Worm (Caenorhabditis elegans) whole organism, late embryonic: ENCODE results near the gene myrf-2.
A peak's percentile ranks its signal among the peaks of the same experiment; 100 is the strongest.

Experiments used
- K02D7.2 ChIP-seq: sonication (generic microtip); optimal IDR thresholded peaks from 2 replicates; lab custom pipeline; 2017; ENCODE audit warnings: mild to moderate bottlenecking, missing genetic modification characterization, missing compliant biosample characterization
- K09A11.1 ChIP-seq: sonication (generic microtip); optimal IDR thresholded peaks from 2 replicates; lab custom pipeline; 2017; ENCODE audit warnings: antibody characterized with exemption, mild to moderate bottlenecking, missing genetic modification characterization, missing compliant biosample characterization; ENCODE audit not compliant: insufficient read depth
- Y22D7AL.16 ChIP-seq: sonication (generic microtip); optimal IDR thresholded peaks from 2 replicates; lab custom pipeline; 2016; ENCODE audit warnings: missing genetic modification characterization, missing compliant biosample characterization
- ceh-14 ChIP-seq: sonication (generic microtip); optimal IDR thresholded peaks from 2 replicates; lab custom pipeline; 2016; ENCODE audit warnings: missing genotype, missing genetic modification characterization, missing compliant biosample characterization
- ceh-18 ChIP-seq: sonication (generic microtip); optimal IDR thresholded peaks from 2 replicates; lab custom pipeline; 2016; ENCODE audit warnings: missing genetic modification characterization, missing compliant biosample characterization
- ceh-19 ChIP-seq: fragments of 200-800 bp; sonication (Bioruptor generic); optimal IDR thresholded peaks from 2 replicates; lab custom pipeline; 2018; ENCODE audit warnings: mild to moderate bottlenecking, missing genetic modification characterization, missing compliant biosample characterization
- ceh-2 ChIP-seq: sonication (generic microtip); optimal IDR thresholded peaks from 2 replicates; lab custom pipeline; 2016; ENCODE audit warnings: missing genotype, missing genetic modification characterization, missing compliant biosample characterization
- ceh-22 ChIP-seq: sonication (generic microtip); optimal IDR thresholded peaks from 2 replicates; lab custom pipeline; 2017; ENCODE audit warnings: missing biosample characterization, missing genetic modification characterization
- ceh-34 ChIP-seq: sonication (generic microtip); optimal IDR thresholded peaks from 2 replicates; lab custom pipeline; 2016; ENCODE audit warnings: mild to moderate bottlenecking, missing genetic modification characterization, missing compliant biosample characterization
- ceh-6 ChIP-seq: fragments of 200-800 bp; sonication (Bioruptor generic); optimal IDR thresholded peaks from 2 replicates; lab custom pipeline; 2018; ENCODE audit warnings: mild to moderate bottlenecking, missing genetic modification characterization, missing compliant biosample characterization
- che-1 ChIP-seq: sonication (generic microtip); optimal IDR thresholded peaks from 2 replicates; lab custom pipeline; 2016; ENCODE audit warnings: mild to moderate bottlenecking, missing genetic modification characterization, missing compliant biosample characterization
- dmd-4 ChIP-seq: sonication (generic microtip); optimal IDR thresholded peaks from 2 replicates; lab custom pipeline; 2016; ENCODE audit warnings: borderline replicate concordance, missing genetic modification characterization, missing compliant biosample characterization
- dve-1 ChIP-seq: sonication (generic microtip); optimal IDR thresholded peaks from 2 replicates; lab custom pipeline; 2017; ENCODE audit warnings: antibody characterized with exemption, mild to moderate bottlenecking, missing genetic modification characterization, missing compliant biosample characterization
- eyg-1 ChIP-seq: sonication (generic microtip); optimal IDR thresholded peaks from 2 replicates; lab custom pipeline; 2016; ENCODE audit warnings: missing genotype, missing genetic modification characterization, missing compliant biosample characterization
- fax-1 ChIP-seq: sonication (generic microtip); optimal IDR thresholded peaks from 2 replicates; lab custom pipeline; 2016; ENCODE audit warnings: missing genotype, missing genetic modification characterization, missing compliant biosample characterization
- fkh-10 ChIP-seq: fragments of 150-350 bp; optimal IDR thresholded peaks from 2 replicates; lab custom pipeline; 2014; ENCODE audit warnings: missing biosample characterization, missing genetic modification reagents, missing genetic modification characterization
- fkh-6 ChIP-seq: sonication (generic microtip); optimal IDR thresholded peaks from 2 replicates; lab custom pipeline; 2016; ENCODE audit warnings: missing genetic modification characterization, missing compliant biosample characterization
- hlh-13 ChIP-seq: fragments of 200-800 bp; sonication (Bioruptor generic); optimal IDR thresholded peaks from 2 replicates; lab custom pipeline; 2018; ENCODE audit warnings: mild to moderate bottlenecking, missing genetic modification characterization, missing compliant biosample characterization
- hlh-15 ChIP-seq: sonication (generic microtip); optimal IDR thresholded peaks from 2 replicates; lab custom pipeline; 2016; ENCODE audit warnings: missing genetic modification characterization, missing compliant biosample characterization
- hlh-8 ChIP-seq: sonication (generic microtip); optimal IDR thresholded peaks from 2 replicates; lab custom pipeline; 2016; ENCODE audit warnings: missing genotype, missing genetic modification characterization, missing compliant biosample characterization
- lin-11 ChIP-seq: fragments of 200-800 bp; sonication (Bioruptor generic); optimal IDR thresholded peaks from 2 replicates; lab custom pipeline; 2018; ENCODE audit warnings: mild to moderate bottlenecking, missing genetic modification characterization, missing compliant biosample characterization
- madf-2 ChIP-seq: sonication (generic microtip); optimal IDR thresholded peaks from 2 replicates; lab custom pipeline; 2017; ENCODE audit warnings: missing genetic modification characterization, missing compliant biosample characterization
- nhr-11 ChIP-seq: fragments of 150-350 bp; optimal IDR thresholded peaks from 2 replicates; lab custom pipeline; 2014; ENCODE audit warnings: missing biosample characterization, missing genetic modification characterization
- pag-3 ChIP-seq: sonication (generic microtip); optimal IDR thresholded peaks from 2 replicates; lab custom pipeline; 2016; ENCODE audit warnings: missing compliant biosample characterization, missing genetic modification characterization, borderline replicate concordance
- pat-9 ChIP-seq: fragments of 200-800 bp; sonication (Bioruptor generic); optimal IDR thresholded peaks from 2 replicates; lab custom pipeline; 2018; ENCODE audit warnings: mild to moderate bottlenecking, missing genetic modification characterization, moderate library complexity, missing compliant biosample characterization
- pha-2 ChIP-seq: sonication (generic microtip); optimal IDR thresholded peaks from 2 replicates; lab custom pipeline; 2017; ENCODE audit warnings: mild to moderate bottlenecking, missing genetic modification characterization, missing compliant biosample characterization
- pqm-1 ChIP-seq: sonication (generic microtip); optimal IDR thresholded peaks from 2 replicates; lab custom pipeline; 2016; ENCODE audit warnings: missing genetic modification characterization, missing compliant biosample characterization
- ref-2 ChIP-seq: sonication (generic microtip); optimal IDR thresholded peaks from 2 replicates; lab custom pipeline; 2016; ENCODE audit warnings: missing genetic modification characterization, missing compliant biosample characterization
- sdc-2 ChIP-seq: sonication (generic microtip); optimal IDR thresholded peaks from 2 replicates; lab custom pipeline; 2016; ENCODE audit warnings: missing genotype, missing genetic modification characterization, missing compliant biosample characterization
- tbx-7 ChIP-seq: sonication (generic microtip); optimal IDR thresholded peaks from 2 replicates; lab custom pipeline; 2016; ENCODE audit warnings: missing genotype, missing genetic modification characterization, missing compliant biosample characterization
- unc-3 ChIP-seq, 2 experiments: fragments of 200-800 bp in 1 of 2; sonication (Bioruptor generic) in 1 of 2; sonication (generic microtip) in 1 of 2; conservative IDR thresholded peaks in 1 of 2; optimal IDR thresholded peaks in 1 of 2; 2 replicates each; pipeline versions ENCODE4 v1.3.6 to Lab custom; 2016 to 2022; ENCODE audit warnings: missing compliant biosample characterization in 2 of 2, missing genetic modification characterization in 2 of 2, missing genetic modification reagents in 1 of 2
- unc-42 ChIP-seq: sonication (generic microtip); optimal IDR thresholded peaks from 2 replicates; lab custom pipeline; 2016; ENCODE audit warnings: missing genotype, missing genetic modification characterization, missing compliant biosample characterization
- unc-55 ChIP-seq: sonication (generic microtip); optimal IDR thresholded peaks from 2 replicates; lab custom pipeline; 2017; ENCODE audit warnings: missing biosample characterization, missing genetic modification reagents, missing genetic modification characterization
- zip-5 ChIP-seq: sonication (generic microtip); optimal IDR thresholded peaks from 2 replicates; lab custom pipeline; 2016; ENCODE audit warnings: missing genetic modification characterization, missing compliant biosample characterization

The myrf-2 gene

ce11 chrX:10167005-10167404 is 27.2 kb downstream of the myrf-2 start, which contains the start of gene rnp-9:
Gene rnp-9, plus strand, starts transcription at chrX:10167305.
- TF ChIP-seq tbx-7 (tag; lab: Kevin White, UChicago) (no peak), che-1 (tag; lab: Kevin White, UChicago) (no peak), unc-3 (GFP tag; conservative IDR thresholded peaks at IDR 0.05; lab: Robert Waterston, UW) (no peak), unc-3 (tag; optimal IDR thresholded peaks at IDR 0.05; lab: Kevin White, UChicago) (no peak), madf-2 (tag; lab: Kevin White, UChicago) (no peak), hlh-15 (tag; lab: Kevin White, UChicago) (no peak), dve-1 (no peak), hlh-13 (GFP tag; lab: Kevin White, UChicago) (no peak), sdc-2 (tag; lab: Kevin White, UChicago) (no peak), pha-2 (tag; lab: Kevin White, UChicago) (no peak), fax-1 (tag; lab: Kevin White, UChicago) (no peak), hlh-8 (tag; lab: Kevin White, UChicago) (no peak), ceh-14 (tag; lab: Kevin White, UChicago) (no peak), pag-3 (no peak), ceh-22 (tag; lab: Kevin White, UChicago) (no peak), Y22D7AL.16 (tag; lab: Kevin White, UChicago) (no peak), ref-2 (tag; lab: Kevin White, UChicago) (no peak), ceh-6 (GFP tag; lab: Kevin White, UChicago) (no peak)

- TF ChIP-seq ceh-19 (GFP tag; lab: Kevin White, UChicago) (no peak), unc-42 (tag; lab: Kevin White, UChicago) (peak; percentile 22), che-1 (tag; lab: Kevin White, UChicago) (no peak)
Observed at ce11 chrX:10163212-10163611, 31.0 kb downstream of the myrf-2 start.

ce11 chrX:10162476-10162875 is 31.7 kb downstream of the myrf-2 start:
- no peak for TF ChIP-seq pat-9 (tag; lab: Kevin White, UChicago)
- no peak for TF ChIP-seq nhr-11 (tag; lab: Kevin White, UChicago)
- TF ChIP-seq ceh-18 (tag; lab: Kevin White, UChicago) = no peak
- TF ChIP-seq lin-11 (tag; lab: Kevin White, UChicago) = no peak
- no peak for TF ChIP-seq pqm-1
- no peak for TF ChIP-seq K09A11.1 (tag; lab: Kevin White, UChicago)
- TF ChIP-seq hlh-13 (GFP tag; lab: Kevin White, UChicago) = no peak
- no peak for TF ChIP-seq zip-5
- no peak for TF ChIP-seq ceh-22 (tag; lab: Kevin White, UChicago)
- no peak for TF ChIP-seq ceh-2 (tag; lab: Kevin White, UChicago)
- no peak for TF ChIP-seq ceh-34 (tag; lab: Kevin White, UChicago)
- no peak for TF ChIP-seq fax-1 (tag; lab: Kevin White, UChicago)
- TF ChIP-seq ceh-6 (GFP tag; lab: Kevin White, UChicago) = no peak
- TF ChIP-seq dmd-4 = no peak
- no peak for TF ChIP-seq unc-55 (GFP tag; lab: Kevin White, UChicago)
- TF ChIP-seq fkh-6 (tag; lab: Kevin White, UChicago) = no peak
- no peak for TF ChIP-seq fkh-10
- no peak for TF ChIP-seq K02D7.2
- no peak for TF ChIP-seq eyg-1 (tag; lab: Kevin White, UChicago)

- no peak for TF ChIP-seq hlh-13 (GFP tag; lab: Kevin White, UChicago)
Observed at ce11 chrX:10160097-10160677, 34.0 kb downstream of the myrf-2 start, which contains the start of gene F09B9.4. Gene F09B9.4, plus strand, starts transcription at chrX:10160627.
